Worm (Caenorhabditis elegans): ENCODE results near the gene tsen-2.

The tsen-2 gene

ce11 chrIII:11921658-11922098, 23.6 kb upstream of the tsen-2 start, which contains the start of gene Y56A3A.22:
Gene Y56A3A.22, plus strand, starts transcription at chrIII:11921692.
- no peak for TF ChIP-seq W03F9.2 (tag; optimal IDR thresholded peaks at IDR 0.05)
- no peak for TF ChIP-seq him-1 (tag; optimal IDR thresholded peaks at IDR 0.05)
- no peak for TF ChIP-seq dao-5 (tag; optimal IDR thresholded peaks at IDR 0.05)

ce11 chrIII:11920187-11920785, 22.2 kb upstream of the tsen-2 start, which contains the start of the genes ccf-1 and trap-4:
Gene ccf-1, minus strand, starts transcription at chrIII:11920237.
Gene trap-4, plus strand, starts transcription at chrIII:11920735.
- no peak for TF ChIP-seq him-1 (tag; optimal IDR thresholded peaks at IDR 0.05)
- peak; percentile 54 for TF ChIP-seq W03F9.2 (tag; optimal IDR thresholded peaks at IDR 0.05)

ce11 chrIII:11918247-11918769, 20.2 kb upstream of the tsen-2 start, which contains the start of gene znf-593:
Gene znf-593, minus strand, starts transcription at chrIII:11918719.
- no peak for TF ChIP-seq dao-5 (tag; optimal IDR thresholded peaks at IDR 0.05)
- no peak for TF ChIP-seq him-1 (tag; optimal IDR thresholded peaks at IDR 0.05)
- no peak for TF ChIP-seq W03F9.2 (tag; optimal IDR thresholded peaks at IDR 0.05)

ce11 chrIII:11917525-11917924, 19.5 kb upstream of the tsen-2 start:
- TF ChIP-seq dao-5 (tag; optimal IDR thresholded peaks at IDR 0.05) (no peak), him-1 (tag; optimal IDR thresholded peaks at IDR 0.05) (no peak), W03F9.2 (tag; optimal IDR thresholded peaks at IDR 0.05) (no peak)

- no peak for TF ChIP-seq dao-5 (tag; optimal IDR thresholded peaks at IDR 0.05)
- no peak for TF ChIP-seq W03F9.2 (tag; optimal IDR thresholded peaks at IDR 0.05)
- TF ChIP-seq him-1 (tag; optimal IDR thresholded peaks at IDR 0.05) = no peak
Observed at ce11 chrIII:11917090-11917489, 19.0 kb upstream of the tsen-2 start.

ce11 chrIII:11916260-11916659, 18.2 kb upstream of the tsen-2 start:
- TF ChIP-seq him-1 (tag; optimal IDR thresholded peaks at IDR 0.05) (no peak), W03F9.2 (tag; optimal IDR thresholded peaks at IDR 0.05) (no peak), dao-5 (tag; optimal IDR thresholded peaks at IDR 0.05) (no peak)

ce11 chrIII:11915666-11916065, 17.6 kb upstream of the tsen-2 start, which contains the start of the genes ndab-1 and npp-16:
Gene ndab-1, minus strand, starts transcription at chrIII:11915712.
Gene npp-16, plus strand, starts transcription at chrIII:11915928.
- no peak for TF ChIP-seq him-1 (tag; optimal IDR thresholded peaks at IDR 0.05)
- no peak for TF ChIP-seq dao-5 (tag; optimal IDR thresholded peaks at IDR 0.05)
- TF ChIP-seq W03F9.2 (tag; optimal IDR thresholded peaks at IDR 0.05) = no peak

- TF ChIP-seq W03F9.2 (tag; optimal IDR thresholded peaks at IDR 0.05) (no peak), him-1 (tag; optimal IDR thresholded peaks at IDR 0.05) (no peak), dao-5 (tag; optimal IDR thresholded peaks at IDR 0.05) (no peak)
Observed at ce11 chrIII:11914220-11914619, 16.2 kb upstream of the tsen-2 start, which contains the start of gene Y56A3A.16. Gene Y56A3A.16, minus strand, starts transcription at chrIII:11914320.

ce11 chrIII:11909778-11910177, 11.7 kb upstream of the tsen-2 start, which contains the start of gene faah-4:
Gene faah-4, minus strand, starts transcription at chrIII:11909878.
- no peak for TF ChIP-seq dao-5 (tag; optimal IDR thresholded peaks at IDR 0.05)
- no peak for TF ChIP-seq W03F9.2 (tag; optimal IDR thresholded peaks at IDR 0.05)
- TF ChIP-seq him-1 (tag; optimal IDR thresholded peaks at IDR 0.05) = no peak

ce11 chrIII:11908660-11909059, 10.6 kb upstream of the tsen-2 start, which contains the start of gene fbxb-24:
Gene fbxb-24, plus strand, starts transcription at chrIII:11908960.
- TF ChIP-seq him-1 (tag; optimal IDR thresholded peaks at IDR 0.05) = no peak
- no peak for TF ChIP-seq dao-5 (tag; optimal IDR thresholded peaks at IDR 0.05)

- TF ChIP-seq W03F9.2 (tag; optimal IDR thresholded peaks at IDR 0.05) (no peak), him-1 (tag; optimal IDR thresholded peaks at IDR 0.05) (no peak), dao-5 (tag; optimal IDR thresholded peaks at IDR 0.05) (no peak)
Observed at ce11 chrIII:11907177-11907576, 9.1 kb upstream of the tsen-2 start, which contains the start of gene sdz-33. Gene sdz-33, plus strand, starts transcription at chrIII:11907477.

- TF ChIP-seq him-1 (tag; optimal IDR thresholded peaks at IDR 0.05) (no peak), W03F9.2 (tag; optimal IDR thresholded peaks at IDR 0.05) (no peak), dao-5 (tag; optimal IDR thresholded peaks at IDR 0.05) (no peak)
Observed at ce11 chrIII:11902782-11903181, 4.7 kb upstream of the tsen-2 start.

- no peak for TF ChIP-seq W03F9.2 (tag; optimal IDR thresholded peaks at IDR 0.05)
- no peak for TF ChIP-seq him-1 (tag; optimal IDR thresholded peaks at IDR 0.05)
- no peak for TF ChIP-seq dao-5 (tag; optimal IDR thresholded peaks at IDR 0.05)
Observed at ce11 chrIII:11900022-11900421, 2.0 kb upstream of the tsen-2 start.

- TF ChIP-seq W03F9.2 (tag; optimal IDR thresholded peaks at IDR 0.05) (no peak), him-1 (tag; optimal IDR thresholded peaks at IDR 0.05) (no peak), dao-5 (tag; optimal IDR thresholded peaks at IDR 0.05) (no peak)
Observed at ce11 chrIII:11896652-11897051, 1.4 kb downstream of the tsen-2 start.
